Fruit fly (Drosophila melanogaster): ENCODE results near the gene TTLL6B.

- TF ChIP-seq insv (optimal IDR thresholded peaks at IDR 0.05) (no peak), Myc (optimal IDR thresholded peaks at IDR 0.05) (no peak), h (optimal IDR thresholded peaks at IDR 0.05) (no peak), psq (optimal IDR thresholded peaks at IDR 0.05) (no peak), ttk (optimal IDR thresholded peaks at IDR 0.05) (no peak)
These were observed 30.4 kb upstream of the TTLL6B start for dm6 chr3R:27281022-27281810.
